Worm (Caenorhabditis elegans): Measurements from ENCODE around the gene K05F1.8.

DNA sequence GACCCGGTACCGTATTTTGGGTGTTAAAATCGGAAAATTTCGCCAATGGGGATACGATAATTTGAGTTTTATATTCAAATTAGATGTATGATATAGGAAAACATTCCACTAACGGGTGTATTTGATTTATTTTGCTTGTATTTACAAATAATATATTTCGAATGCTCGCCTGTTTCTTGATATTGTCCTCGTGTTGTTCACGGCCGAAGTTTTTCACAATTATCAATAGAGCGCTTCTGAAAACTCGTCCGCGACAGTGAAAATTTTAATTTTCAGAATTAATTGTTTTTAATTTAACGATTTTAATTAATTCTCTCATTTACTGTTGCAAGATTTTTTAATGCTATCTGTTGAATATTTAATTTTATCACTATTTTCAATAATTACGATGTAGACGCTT, 20.2 kb upstream of the K05F1.8 start:
- TF ChIP-seq W03F9.2 (tag; optimal IDR thresholded peaks at IDR 0.05) (peak; percentile 61), him-1 (tag; optimal IDR thresholded peaks at IDR 0.05) (no peak)
